Worm (Caenorhabditis elegans): ENCODE results near the gene srg-48.

ce11 chrIV:7097450-7097849 lies 25.2 kb downstream of the srg-48 start:
- no peak for TF ChIP-seq ama-1 (optimal IDR thresholded peaks at IDR 0.05)
- TF ChIP-seq ets-4 (tag; optimal IDR thresholded peaks at IDR 0.05): no peak
- TF ChIP-seq fkh-6 (tag; optimal IDR thresholded peaks at IDR 0.05): no peak
- TF ChIP-seq pros-1 (tag; optimal IDR thresholded peaks at IDR 0.05): no peak
- no peak for TF ChIP-seq unc-55 (GFP tag; optimal IDR thresholded peaks at IDR 0.05)
- TF ChIP-seq dve-1 (tag; optimal IDR thresholded peaks at IDR 0.05): no peak

All from whole organism, late embryonic.